Worm (Caenorhabditis elegans) whole organism, young adult: ENCODE data around the gene F33E11.2.

Experiments
- B0019.2 ChIP-seq: fragments of 200-800 bp; sonication (Bioruptor generic); conservative IDR thresholded peaks from 2 replicates; pipeline ENCODE4 v1.3.6; 2022; ENCODE audit warnings: missing genetic modification reagents, missing genetic modification characterization, missing compliant biosample characterization
- B0035.1 ChIP-seq: sonication (generic microtip); optimal IDR thresholded peaks from 2 replicates; lab custom pipeline; 2016; ENCODE audit warnings: missing genetic modification characterization, mild to moderate bottlenecking, missing compliant biosample characterization, missing genotype, missing genetic modification reagents
- D2030.7 ChIP-seq: fragments of 200-800 bp; sonication (Bioruptor generic); IDR thresholded peaks from 2 replicates; pipeline ENCODE4 v1.3.6; 2022; ENCODE audit warnings: missing genetic modification reagents, missing genetic modification characterization, missing compliant biosample characterization
- F23B12.7 ChIP-seq: sonication (generic microtip); optimal IDR thresholded peaks from 2 replicates; lab custom pipeline; 2017; ENCODE audit warnings: missing genetic modification characterization, mild to moderate bottlenecking, missing compliant biosample characterization, antibody characterized with exemption, moderate library complexity; ENCODE audit not compliant: insufficient read depth
- F33H1.4 ChIP-seq: fragments of 200-800 bp; sonication (Bioruptor generic); IDR thresholded peaks from 2 replicates; pipeline ENCODE4 v1.3.6; 2022; ENCODE audit warnings: missing genetic modification reagents, missing genetic modification characterization, missing compliant biosample characterization
- F55B11.4 ChIP-seq: sonication (generic microtip); optimal IDR thresholded peaks from 2 replicates; lab custom pipeline; 2016; ENCODE audit warnings: missing compliant biosample characterization, missing genetic modification characterization, borderline replicate concordance; ENCODE audit not compliant: insufficient read depth
- K11D2.4 ChIP-seq: fragments of 200-800 bp; sonication (Bioruptor generic); IDR thresholded peaks from 2 replicates; pipeline ENCODE4 v1.3.6; 2022; ENCODE audit warnings: missing genetic modification reagents, missing genetic modification characterization, missing compliant biosample characterization
- K12H6.12 ChIP-seq: fragments of 200-800 bp; sonication (Bioruptor generic); optimal IDR thresholded peaks from 2 replicates; lab custom pipeline; 2018; ENCODE audit warnings: mild to moderate bottlenecking, missing genetic modification characterization, missing compliant biosample characterization
- T07F8.4 ChIP-seq: sonication (generic microtip); optimal IDR thresholded peaks from 2 replicates; lab custom pipeline; 2016; ENCODE audit warnings: mild to moderate bottlenecking, missing genetic modification characterization, moderate library complexity, missing compliant biosample characterization
- T26A5.8 ChIP-seq: sonication (generic microtip); optimal IDR thresholded peaks from 2 replicates; lab custom pipeline; 2016; ENCODE audit warnings: missing genetic modification characterization, missing compliant biosample characterization
- Y79H2A.3 ChIP-seq: fragments of 200-800 bp; sonication (Bioruptor generic); conservative IDR thresholded peaks from 2 replicates; pipeline ENCODE4 v1.3.6; 2022; ENCODE audit warnings: missing genetic modification reagents, missing genetic modification characterization, missing compliant biosample characterization
- ZK185.1 ChIP-seq: sonication (generic microtip); optimal IDR thresholded peaks from 2 replicates; lab custom pipeline; 2016; ENCODE audit warnings: mild to moderate bottlenecking, missing genetic modification characterization, missing compliant biosample characterization; ENCODE audit not compliant: poor library complexity, severe bottlenecking
- akir-1 ChIP-seq: fragments of 200-800 bp; sonication (Bioruptor generic); optimal IDR thresholded peaks from 2 replicates; lab custom pipeline; 2018; ENCODE audit warnings: mild to moderate bottlenecking, missing genetic modification characterization, moderate library complexity, missing compliant biosample characterization
- atf-7 ChIP-seq: sonication (generic microtip); optimal IDR thresholded peaks from 2 replicates; lab custom pipeline; 2017; ENCODE audit warnings: mild to moderate bottlenecking, missing genetic modification characterization, missing compliant biosample characterization
- bed-1 ChIP-seq: fragments of 200-800 bp; sonication (Bioruptor generic); IDR thresholded peaks from 2 replicates; pipeline ENCODE4 v1.3.6; 2022; ENCODE audit warnings: missing genetic modification reagents, missing genetic modification characterization, missing compliant biosample characterization
- ceh-100 ChIP-seq: fragments of 200-800 bp; sonication (Bioruptor generic); IDR thresholded peaks from 2 replicates; pipeline ENCODE4 v1.3.6; 2022; ENCODE audit warnings: missing genetic modification reagents, missing genetic modification characterization, missing compliant biosample characterization
- ceh-27 ChIP-seq: fragments of 200-800 bp; sonication (Bioruptor generic); optimal IDR thresholded peaks from 2 replicates; lab custom pipeline; 2018; ENCODE audit warnings: mild to moderate bottlenecking, missing genetic modification characterization, moderate library complexity, missing compliant biosample characterization
- ceh-40 ChIP-seq: fragments of 200-800 bp; sonication (Bioruptor generic); IDR thresholded peaks from 2 replicates; pipeline ENCODE4 v1.3.6; 2022; ENCODE audit warnings: missing genetic modification characterization, missing compliant biosample characterization
- chd-7 ChIP-seq: sonication (generic microtip); optimal IDR thresholded peaks from 2 replicates; lab custom pipeline; 2016; ENCODE audit warnings: mild to moderate bottlenecking, missing genetic modification characterization, moderate library complexity, missing compliant biosample characterization
- efl-1 ChIP-seq: fragments of 150-350 bp; optimal IDR thresholded peaks from 2 replicates; lab custom pipeline; 2014; ENCODE audit warnings: missing biosample characterization, missing genetic modification reagents, missing genetic modification characterization
- egl-18 ChIP-seq: fragments of 200-800 bp; sonication (Bioruptor generic); IDR thresholded peaks from 2 replicates; pipeline ENCODE4 v1.3.6; 2022; ENCODE audit warnings: missing genetic modification reagents, missing genetic modification characterization, missing compliant biosample characterization
- egrh-3 ChIP-seq: fragments of 200-800 bp; sonication (Bioruptor generic); IDR thresholded peaks from 2 replicates; pipeline ENCODE4 v1.3.6; 2022; ENCODE audit warnings: missing genetic modification reagents, missing genetic modification characterization, missing compliant biosample characterization
- ets-4 ChIP-seq: fragments of 200-800 bp; sonication (Bioruptor generic); optimal IDR thresholded peaks from 2 replicates; lab custom pipeline; 2018; ENCODE audit warnings: mild to moderate bottlenecking, missing genetic modification characterization, missing compliant biosample characterization
- fkh-3 ChIP-seq: sonication (generic microtip); optimal IDR thresholded peaks from 2 replicates; lab custom pipeline; 2016; ENCODE audit warnings: mild to moderate bottlenecking, missing genetic modification characterization, missing compliant biosample characterization
- hlh-12 ChIP-seq: sonication (generic microtip); optimal IDR thresholded peaks from 2 replicates; lab custom pipeline; 2016; ENCODE audit warnings: missing genetic modification characterization, missing compliant biosample characterization
- hsf-1 ChIP-seq: fragments of 200-800 bp; sonication (Bioruptor generic); IDR thresholded peaks from 2 replicates; pipeline ENCODE4 v1.3.6; 2022; ENCODE audit warnings: missing genetic modification reagents, missing genetic modification characterization, missing compliant biosample characterization
- let-526 ChIP-seq: fragments of 200-800 bp; sonication (Bioruptor generic); IDR thresholded peaks from 2 replicates; pipeline ENCODE4 v1.3.6; 2022; ENCODE audit warnings: missing genetic modification reagents, missing genetic modification characterization, missing compliant biosample characterization
- lin-40 ChIP-seq: sonication (generic microtip); optimal IDR thresholded peaks from 2 replicates; lab custom pipeline; 2016; ENCODE audit warnings: missing genetic modification characterization, mild to moderate bottlenecking, missing compliant biosample characterization, missing genotype, missing genetic modification reagents
- lin-54 ChIP-seq: fragments of 200-800 bp; sonication (Bioruptor generic); optimal IDR thresholded peaks from 2 replicates; lab custom pipeline; 2018; ENCODE audit warnings: mild to moderate bottlenecking, missing genetic modification characterization, missing compliant biosample characterization
- lsl-1 ChIP-seq: fragments of 200-800 bp; sonication (Bioruptor generic); optimal IDR thresholded peaks from 2 replicates; lab custom pipeline; 2018; ENCODE audit warnings: mild to moderate bottlenecking, missing genetic modification characterization, moderate library complexity, missing compliant biosample characterization
- madf-6 ChIP-seq: fragments of 200-800 bp; sonication (Bioruptor generic); IDR thresholded peaks from 2 replicates; pipeline ENCODE4 v1.3.6; 2022; ENCODE audit warnings: missing genetic modification reagents, missing genetic modification characterization, missing compliant biosample characterization
- madf-8 ChIP-seq: fragments of 200-800 bp; sonication (Bioruptor generic); conservative IDR thresholded peaks from 2 replicates; pipeline ENCODE4 v1.3.6; 2022; ENCODE audit warnings: missing genetic modification reagents, missing genetic modification characterization, missing compliant biosample characterization
- mcd-1 ChIP-seq: fragments of 200-800 bp; sonication (Bioruptor generic); IDR thresholded peaks from 2 replicates; pipeline ENCODE4 v1.3.6; 2022; ENCODE audit warnings: missing genetic modification reagents, missing genetic modification characterization, missing compliant biosample characterization
- mxl-1 ChIP-seq: sonication (generic microtip); optimal IDR thresholded peaks from 2 replicates; lab custom pipeline; 2016; ENCODE audit warnings: missing genetic modification characterization, missing compliant biosample characterization
- nfyb-1 ChIP-seq: fragments of 200-800 bp; sonication (Bioruptor generic); IDR thresholded peaks from 2 replicates; pipeline ENCODE4 v1.3.6; 2022; ENCODE audit warnings: missing genetic modification reagents, missing genetic modification characterization, missing compliant biosample characterization
- nhr-120 ChIP-seq: fragments of 200-800 bp; sonication (Bioruptor generic); IDR thresholded peaks from 2 replicates; pipeline ENCODE4 v1.3.6; 2022; ENCODE audit warnings: missing genetic modification characterization, missing compliant biosample characterization
- nhr-80 ChIP-seq: sonication (generic microtip); optimal IDR thresholded peaks from 2 replicates; lab custom pipeline; 2016; ENCODE audit warnings: missing genetic modification characterization, missing compliant biosample characterization
- pbrm-1 ChIP-seq: fragments of 200-800 bp; sonication (Bioruptor generic); IDR thresholded peaks from 2 replicates; pipeline ENCODE4 v1.3.6; 2022; ENCODE audit warnings: missing genetic modification reagents, missing genetic modification characterization, missing compliant biosample characterization
- repo-1 ChIP-seq: sonication (generic microtip); optimal IDR thresholded peaks from 2 replicates; lab custom pipeline; 2017; ENCODE audit warnings: mild to moderate bottlenecking, missing genetic modification characterization, missing compliant biosample characterization
- snpc-4 ChIP-seq, 5 experiments: fragments of 150-350 bp in 1 of 5; sonication (generic microtip) in 4 of 5; optimal IDR thresholded peaks; 2 replicates each; lab custom pipeline; 2014 to 2018; ENCODE audit warnings: missing genetic modification characterization in 5 of 5, missing biosample characterization in 3 of 5, antibody characterized with exemption in 2 of 5, mild to moderate bottlenecking in 2 of 5, missing compliant biosample characterization in 2 of 5, missing genotype in 2 of 5, moderate library complexity in 2 of 5, missing genetic modification reagents in 1 of 5
- tbp1 ChIP-seq: fragments of 200-800 bp; sonication (Bioruptor generic); optimal IDR thresholded peaks from 2 replicates; lab custom pipeline; 2018; ENCODE audit warnings: mild to moderate bottlenecking, missing genetic modification characterization, missing compliant biosample characterization
- xnd-1 ChIP-seq: sonication (generic microtip); optimal IDR thresholded peaks from 2 replicates; lab custom pipeline; 2016; ENCODE audit warnings: missing genotype, missing genetic modification reagents, missing genetic modification characterization, missing compliant biosample characterization
- zfh-2 ChIP-seq: fragments of 200-800 bp; sonication (Bioruptor generic); conservative IDR thresholded peaks from 2 replicates; pipeline ENCODE4 v1.3.6; 2022; ENCODE audit warnings: missing genetic modification reagents, missing genetic modification characterization, missing compliant biosample characterization
- ztf-18 ChIP-seq: sonication (generic microtip); optimal IDR thresholded peaks from 2 replicates; lab custom pipeline; 2016; ENCODE audit warnings: missing genotype, mild to moderate bottlenecking, missing genetic modification characterization, missing compliant biosample characterization
- ztf-22 ChIP-seq: fragments of 200-800 bp; sonication (Bioruptor generic); optimal IDR thresholded peaks from 2 replicates; lab custom pipeline; 2018; ENCODE audit warnings: mild to moderate bottlenecking, missing genetic modification characterization, moderate library complexity, missing compliant biosample characterization
- ztf-26 ChIP-seq: sonication (generic microtip); optimal IDR thresholded peaks from 2 replicates; lab custom pipeline; 2017; ENCODE audit warnings: missing genetic modification characterization, missing compliant biosample characterization
- ztf-28 ChIP-seq: fragments of 200-800 bp; sonication (Bioruptor generic); IDR thresholded peaks from 2 replicates; pipeline ENCODE4 v1.3.6; 2022; ENCODE audit warnings: missing genetic modification reagents, missing genetic modification characterization, missing compliant biosample characterization

Gene F33E11.2

DNA sequence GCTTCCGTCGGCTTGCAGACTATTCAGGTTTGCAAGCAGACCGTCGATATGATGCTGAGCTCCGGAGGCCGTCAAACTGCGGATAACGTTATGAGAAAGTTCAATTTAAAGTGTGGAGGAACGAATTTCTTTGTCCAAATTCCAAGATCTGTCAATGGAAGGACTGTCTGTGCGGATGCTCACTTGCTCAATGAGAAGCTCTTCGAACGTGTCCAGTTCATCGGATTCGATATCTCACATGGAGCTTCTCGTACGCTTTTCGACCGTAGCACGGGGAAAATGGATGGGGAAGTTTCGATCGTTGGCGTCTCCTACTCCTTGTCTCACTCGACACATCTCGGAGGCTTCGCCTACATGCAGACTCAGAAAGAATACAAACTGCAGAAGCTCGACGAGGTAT is 48.3 kb downstream of the F33E11.2 start (continued):
- TF ChIP-seq ZK185.1 (tag; lab: Kevin White, UChicago) = no peak
- TF ChIP-seq madf-8 = no peak
- TF ChIP-seq ets-4 = no peak
- no peak for TF ChIP-seq chd-7 (tag; lab: Kevin White, UChicago)
- TF ChIP-seq B0019.2 (GFP tag; lab: Robert Waterston, UW) = no peak

- no peak for TF ChIP-seq K11D2.4 (GFP tag; lab: Robert Waterston, UW)
- no peak for TF ChIP-seq nhr-80 (tag; lab: Kevin White, UChicago)
- TF ChIP-seq ztf-28 = no peak
- TF ChIP-seq ztf-22 (GFP tag; lab: Kevin White, UChicago) = no peak
- TF ChIP-seq xnd-1 (tag; lab: Kevin White, UChicago) = peak; percentile 16
- peak; percentile 73 for TF ChIP-seq F33H1.4 (GFP tag; lab: Robert Waterston, UW)
- TF ChIP-seq egl-18 (GFP tag; lab: Robert Waterston, UW) = no peak
- no peak for TF ChIP-seq ceh-27 (GFP tag; lab: Kevin White, UChicago)
- peak; percentile 34; the same call in 1 of the 2 replicates for TF ChIP-seq zfh-2 (GFP tag; lab: Robert Waterston, UW)
- no peak for TF ChIP-seq T07F8.4 (tag; lab: Kevin White, UChicago)
- no peak for TF ChIP-seq pbrm-1
- TF ChIP-seq lin-54 (GFP tag; lab: Kevin White, UChicago) = peak; percentile 34
- TF ChIP-seq madf-6 (GFP tag; lab: Robert Waterston, UW) = peak; percentile 61; the same call in 1 of the 2 replicates
- peak; percentile 86 for TF ChIP-seq egrh-3
- peak; percentile 3 for TF ChIP-seq tbp1 (GFP tag; lab: Kevin White, UChicago)
- TF ChIP-seq akir-1 = no peak
- no peak for TF ChIP-seq F23B12.7 (tag; lab: Kevin White, UChicago)
- no peak for TF ChIP-seq hsf-1 (GFP tag; lab: Robert Waterston, UW)
- TF ChIP-seq efl-1 (GFP tag; lab: Kevin White, UChicago) = peak; percentile 2
- no peak for TF ChIP-seq F55B11.4
- peak; percentile 27; the same call in 1 of the 2 replicates for TF ChIP-seq D2030.7 (GFP tag; lab: Robert Waterston, UW)
- peak; percentile 72 for TF ChIP-seq lsl-1
- no peak for TF ChIP-seq atf-7 (tag; lab: Kevin White, UChicago)
- no peak for TF ChIP-seq ztf-18 (tag; lab: Kevin White, UChicago)
- TF ChIP-seq ceh-40 (GFP tag; lab: Robert Waterston, UW) = no peak
- peak; percentile 63; the same call in 1 of the 2 replicates for TF ChIP-seq mcd-1
- no peak for TF ChIP-seq B0035.1
- TF ChIP-seq ztf-26 (tag; lab: Kevin White, UChicago) = no peak
Measured at ce11 chrV:347561-348345, 50.0 kb downstream of the F33E11.2 start.

ce11 chrV:349054-349453 is 51.3 kb downstream of the F33E11.2 start, which contains the start of gene atg-9:
TSS of gene atg-9 (plus strand) at chrV:349385.
- peak; percentile 41 for TF ChIP-seq repo-1 (tag; lab: Kevin White, UChicago)
- TF ChIP-seq let-526 (GFP tag; lab: Robert Waterston, UW) = peak; percentile 66; the same call in 1 of the 2 replicates
- no peak for TF ChIP-seq snpc-4 (GFP tag; optimal IDR thresholded peaks at IDR 0.05; lab: Kevin White, UChicago)
- peak in 2 of 4 experiments; percentile 29 to 53 for TF ChIP-seq snpc-4 (tag; optimal IDR thresholded peaks at IDR 0.05; lab: Kevin White, UChicago)
- TF ChIP-seq nhr-120 (GFP tag; lab: Robert Waterston, UW) = no peak
- TF ChIP-seq mxl-1 (tag; lab: Kevin White, UChicago) = no peak
- TF ChIP-seq lin-40 (tag; lab: Kevin White, UChicago) = no peak
- no peak for TF ChIP-seq lsl-1
- TF ChIP-seq fkh-3 = no peak
- TF ChIP-seq K12H6.12 = peak; percentile 75
- peak; percentile 54 for TF ChIP-seq ceh-100
- TF ChIP-seq hlh-12 (tag; lab: Kevin White, UChicago) = no peak
- no peak for TF ChIP-seq Y79H2A.3 (GFP tag; lab: Robert Waterston, UW)
- TF ChIP-seq nfyb-1 (GFP tag; lab: Robert Waterston, UW) = peak; percentile 81
- no peak for TF ChIP-seq T26A5.8 (tag; lab: Kevin White, UChicago)
- no peak for TF ChIP-seq bed-1 (GFP tag; lab: Robert Waterston, UW)
